Fruit fly (Drosophila melanogaster): ENCODE data around the gene Dus1.

dm6 chr2L:300006-300405 is 28.5 kb upstream of the Dus1 start:
- TF ChIP-seq CG4496 (GFP tag; IDR thresholded peaks at IDR 0.05) (no peak), CG8159 (tag; optimal IDR thresholded peaks at IDR 0.05) (no peak), CG14655 (GFP tag; optimal IDR thresholded peaks at IDR 0.05) (no peak), Pif1A (GFP tag; optimal IDR thresholded peaks at IDR 0.05) (no peak), Ets98B (GFP tag; IDR thresholded peaks at IDR 0.05) (no peak), CG13204 (GFP tag; optimal IDR thresholded peaks at IDR 0.05) (no peak), CG34367 (tag; optimal IDR thresholded peaks at IDR 0.05) (no peak), CG15710 (tag; optimal IDR thresholded peaks at IDR 0.05) (no peak), rn (GFP tag; IDR thresholded peaks at IDR 0.05) (no peak), EcR (GFP tag; optimal IDR thresholded peaks at IDR 0.05) (no peak), CG17806 (tag; optimal IDR thresholded peaks at IDR 0.05) (no peak), Pif1B (GFP tag; optimal IDR thresholded peaks at IDR 0.05) (no peak), Snoo (tag; optimal IDR thresholded peaks at IDR 0.05) (no peak)
